Worm (Caenorhabditis elegans) whole organism, L4/young adult: ENCODE data around the gene cyb-1.

Experiments used
- W03F9.2 ChIP-seq: fragments of 150-350 bp; optimal IDR thresholded peaks from 2 replicates; lab custom pipeline; 2014; ENCODE audit warnings: missing biosample characterization, missing genetic modification characterization
- him-1 ChIP-seq: sonication (generic microtip); optimal IDR thresholded peaks from 2 replicates; lab custom pipeline; 2016; ENCODE audit warnings: missing genotype, missing genetic modification reagents, missing genetic modification characterization, missing compliant biosample characterization

ce11 chrIV:10688972-10689567 is 45.9 kb upstream of the cyb-1 start, which contains the start of gene R102.3:
- TF ChIP-seq him-1 (tag; lab: Kevin White, UChicago), result no peak
- TF ChIP-seq W03F9.2, result no peak
